Worm (Caenorhabditis elegans) whole organism, L4 larva: ENCODE data around the gene rgs-5.

Experiments used
- T26A8.4 ChIP-seq: fragments of 200-800 bp; sonication (Bioruptor generic); IDR thresholded peaks from 2 replicates; pipeline ENCODE4 v1.3.6; 2022; ENCODE audit warnings: missing genetic modification characterization, missing compliant biosample characterization
- aha-1 ChIP-seq: fragments of 150-350 bp; peaks from one replicate; lab custom pipeline; 2014; ENCODE audit warnings: missing biosample characterization, missing genetic modification characterization
- ama-1 ChIP-seq: fragments of 150-350 bp; optimal IDR thresholded peaks from 2 replicates; lab custom pipeline; 2014; ENCODE audit warnings: inconsistent platforms, mixed read lengths
- ceh-20 ChIP-seq: fragments of 200-800 bp; sonication (Bioruptor generic); IDR thresholded peaks from 2 replicates; pipeline ENCODE4 v1.3.6; 2022; ENCODE audit warnings: missing genetic modification reagents, missing genetic modification characterization, missing compliant biosample characterization
- ceh-82 ChIP-seq: sonication (generic microtip); optimal IDR thresholded peaks from 2 replicates; lab custom pipeline; 2017; ENCODE audit warnings: missing biosample characterization, missing genetic modification characterization
- daf-19 ChIP-seq: fragments of 200-800 bp; sonication (Bioruptor generic); conservative IDR thresholded peaks from 2 replicates; pipeline ENCODE4 v1.3.6; 2022; ENCODE audit warnings: missing genetic modification characterization, missing compliant biosample characterization
- egl-27 ChIP-seq: sonication (generic microtip); optimal IDR thresholded peaks from 3 replicates; lab custom pipeline; 2017; ENCODE audit warnings: missing biosample characterization, missing genetic modification reagents, missing genetic modification characterization
- fkh-10 ChIP-seq: fragments of 150-350 bp; optimal IDR thresholded peaks from 2 replicates; lab custom pipeline; 2014; ENCODE audit warnings: missing biosample characterization, missing genetic modification reagents, missing genetic modification characterization
- lsy-2 ChIP-seq, 2 experiments: fragments of 150-350 bp in 1 of 2; sonication (generic microtip) in 1 of 2; optimal IDR thresholded peaks; 2 replicates each; lab custom pipeline; 2014 to 2017; ENCODE audit warnings: missing biosample characterization in 2 of 2, missing genetic modification characterization in 2 of 2
- pha-4 ChIP-seq, 2 experiments: fragments of 150-350 bp in 1 of 2; fragments of 200-800 bp in 1 of 2; sonication (Bioruptor generic) in 1 of 2; IDR thresholded peaks in 1 of 2; optimal IDR thresholded peaks in 1 of 2; 2 replicates each; pipeline versions ENCODE4 v1.3.6 to Lab custom; 2014 to 2022; ENCODE audit warnings: missing genetic modification characterization in 2 of 2, missing genetic modification reagents in 2 of 2, missing biosample characterization in 1 of 2, missing compliant biosample characterization in 1 of 2
- sdz-12 ChIP-seq: fragments of 200-800 bp; sonication (Bioruptor generic); optimal IDR thresholded peaks from 2 replicates; lab custom pipeline; 2018; ENCODE audit warnings: mild to moderate bottlenecking, missing genetic modification characterization, missing compliant biosample characterization
- skn-1 ChIP-seq: fragments of 150-350 bp; optimal IDR thresholded peaks from 2 replicates; lab custom pipeline; 2014; ENCODE audit warnings: missing biosample characterization, missing genetic modification characterization
- unc-62 ChIP-seq, 3 experiments: fragments of 150-350 bp in 1 of 3; sonication (generic microtip); optimal IDR thresholded peaks in 2 of 3; peaks in 1 of 3; 1 replicate in 1 of 3; 2 replicates in 2 of 3; lab custom pipeline; 2014 to 2017; ENCODE audit warnings: missing biosample characterization in 3 of 3, missing genetic modification characterization in 3 of 3, missing genetic modification reagents in 3 of 3, missing genotype in 1 of 3

DNA sequence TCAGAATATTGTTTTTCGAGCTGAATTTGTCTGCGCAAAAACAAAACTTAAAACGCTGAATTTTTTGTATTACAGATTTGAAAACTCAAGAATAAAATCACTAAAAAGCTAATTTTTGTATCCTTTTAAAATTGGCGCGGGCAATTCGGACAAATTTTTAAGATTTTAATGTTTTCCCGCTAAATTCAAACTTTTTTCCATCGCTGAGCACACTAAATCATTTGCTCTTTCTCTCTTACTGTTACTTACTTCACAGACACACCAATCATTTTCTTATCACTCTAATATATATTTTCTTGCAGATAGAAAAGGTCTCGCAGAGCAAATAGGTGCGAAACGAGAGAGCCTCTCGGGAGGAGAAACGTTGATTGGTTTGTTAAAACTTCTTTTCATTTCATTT lies 34.4 kb upstream of the rgs-5 start, which contains the start of gene par-3:
- TF ChIP-seq skn-1 (tag; lab: Kevin White, UChicago): no peak
- TF ChIP-seq lsy-2 (tag; optimal IDR thresholded peaks at IDR 0.05; lab: Kevin White, UChicago): no peak
- no peak for TF ChIP-seq egl-27
- no peak for TF ChIP-seq unc-62 (GFP tag; optimal IDR thresholded peaks at IDR 0.05 in 1 of 2; lab: Kevin White, UChicago)
- no peak for TF ChIP-seq unc-62 (tag; optimal IDR thresholded peaks at IDR 0.05; lab: Kevin White, UChicago)
- TF ChIP-seq ceh-20 (GFP tag; lab: Robert Waterston, UW): no peak
- no peak for TF ChIP-seq sdz-12 (GFP tag; lab: Kevin White, UChicago)
- no peak for TF ChIP-seq pha-4 (GFP tag; IDR thresholded peaks at IDR 0.05; lab: Robert Waterston, UW)
- no peak for TF ChIP-seq pha-4 (tag; optimal IDR thresholded peaks at IDR 0.05; lab: Kevin White, UChicago)
- no peak for TF ChIP-seq fkh-10 (GFP tag; lab: Kevin White, UChicago)
- no peak for TF ChIP-seq T26A8.4 (GFP tag; lab: Robert Waterston, UW)
- TF ChIP-seq aha-1 (tag; lab: Kevin White, UChicago): peak; percentile 42
- no peak for TF ChIP-seq ama-1 (lab: Kevin White, UChicago)
- no peak for TF ChIP-seq daf-19 (GFP tag; lab: Robert Waterston, UW)
- no peak for TF ChIP-seq ceh-82 (tag; lab: Kevin White, UChicago)
